Fruit fly (Drosophila melanogaster) whole organism, embryonic: ENCODE measurements around the gene CG32052.

ENCODE experiments used
- CG10543 ChIP-seq: fragments of 200-800 bp; sonication (Bioruptor generic); optimal IDR thresholded peaks from 3 replicates; lab custom pipeline; 2017; ENCODE audit warnings: missing biosample characterization, mild to moderate bottlenecking, missing genetic modification characterization, moderate library complexity
- CG12104 ChIP-seq: fragments of 200-800 bp; sonication (Bioruptor generic); optimal IDR thresholded peaks from 3 replicates; lab custom pipeline; 2016; ENCODE audit warnings: missing biosample characterization, missing genetic modification characterization
- CG12769 ChIP-seq: fragments of 200-800 bp; sonication (Bioruptor generic); optimal IDR thresholded peaks from 2 replicates; lab custom pipeline; 2019; ENCODE audit warnings: missing biosample characterization, mild to moderate bottlenecking, missing genetic modification characterization, moderate library complexity
- CG14441 ChIP-seq: fragments of 200-800 bp; sonication (Bioruptor generic); IDR thresholded peaks from 2 replicates; pipeline ENCODE4 v1.3.6; 2022; ENCODE audit warnings: missing biosample characterization, missing genetic modification characterization
- CG18011 ChIP-seq: fragments of 200-800 bp; sonication (Bioruptor generic); optimal IDR thresholded peaks from 2 replicates; lab custom pipeline; 2017; ENCODE audit warnings: missing biosample characterization, missing genetic modification characterization, mild to moderate bottlenecking, moderate library complexity, missing genotype
- CG1832 ChIP-seq: fragments of 200-800 bp; sonication (Bioruptor generic); optimal IDR thresholded peaks from 2 replicates; lab custom pipeline; 2017; ENCODE audit warnings: missing biosample characterization, mild to moderate bottlenecking, missing genetic modification characterization, inconsistent platforms
- CG2199 ChIP-seq: fragments of 200-800 bp; sonication (Bioruptor generic); IDR thresholded peaks from 3 replicates; pipeline ENCODE4 v1.3.6; 2022; ENCODE audit warnings: missing biosample characterization, missing genetic modification characterization
- CG4328 ChIP-seq: fragments of 200-800 bp; sonication (Bioruptor generic); optimal IDR thresholded peaks from 3 replicates; lab custom pipeline; 2017; ENCODE audit warnings: missing biosample characterization, missing genetic modification reagents, missing genetic modification characterization
- CG6813 ChIP-seq: fragments of 200-800 bp; sonication (Bioruptor generic); optimal IDR thresholded peaks from 2 replicates; lab custom pipeline; 2017; ENCODE audit warnings: missing biosample characterization, missing genetic modification characterization, mild to moderate bottlenecking, moderate library complexity, missing genetic modification reagents
- CG8478 ChIP-seq: fragments of >200 bp; optimal IDR thresholded peaks from 2 replicates; lab custom pipeline; 2018
- Drgx ChIP-seq: fragments of 200-800 bp; sonication (Bioruptor generic); IDR thresholded peaks from 2 replicates; pipeline ENCODE4 v1.3.6; 2022; ENCODE audit warnings: missing biosample characterization, missing genetic modification characterization
- Ets65A ChIP-seq: fragments of 200-800 bp; sonication (Bioruptor generic); peaks from one replicate; lab custom pipeline; 2016; ENCODE audit warnings: missing biosample characterization, missing genetic modification characterization
- Fer2 ChIP-seq: fragments of 200-800 bp; sonication (Bioruptor generic); optimal IDR thresholded peaks from 2 replicates; lab custom pipeline; 2018; ENCODE audit warnings: missing biosample characterization, mild to moderate bottlenecking, missing genetic modification characterization, moderate library complexity
- Hand ChIP-seq: fragments of 200-800 bp; sonication (Bioruptor generic); optimal IDR thresholded peaks from 2 replicates; lab custom pipeline; 2017; ENCODE audit warnings: mild to moderate bottlenecking, missing biosample characterization, missing genetic modification reagents, missing genetic modification characterization
- Med ChIP-seq: fragments of 200-800 bp; sonication (Bioruptor generic); peaks from one replicate; lab custom pipeline; 2016; ENCODE audit warnings: missing biosample characterization, missing genetic modification characterization, mild to moderate bottlenecking, inconsistent platforms, moderate library complexity
- abd-A ChIP-seq: fragments of 200-800 bp; sonication (Bioruptor generic); optimal IDR thresholded peaks from 3 replicates; lab custom pipeline; 2019; ENCODE audit warnings: missing biosample characterization, mild to moderate bottlenecking, missing genetic modification characterization, moderate library complexity
- ato ChIP-seq: fragments of 200-800 bp; sonication (Bioruptor generic); IDR thresholded peaks from 2 replicates; pipeline ENCODE4 v1.3.6; 2022; ENCODE audit warnings: missing biosample characterization, missing genetic modification characterization; ENCODE audit not compliant: partially characterized antibody
- bigmax ChIP-seq: fragments of 200-800 bp; sonication (Bioruptor generic); optimal IDR thresholded peaks from 2 replicates; lab custom pipeline; 2018; ENCODE audit warnings: missing biosample characterization, mild to moderate bottlenecking, missing genetic modification characterization
- cg ChIP-seq: fragments of 200-800 bp; sonication (Bioruptor generic); optimal IDR thresholded peaks from 3 replicates; lab custom pipeline; 2019; ENCODE audit warnings: missing biosample characterization, mild to moderate bottlenecking, missing genetic modification characterization, moderate library complexity
- chinmo ChIP-seq: fragments of 200-800 bp; sonication (Bioruptor generic); IDR thresholded peaks from 4 replicates; pipeline ENCODE4 v1.3.6; 2022; ENCODE audit warnings: missing biosample characterization, missing genetic modification characterization; ENCODE audit not compliant: partially characterized antibody
- crol ChIP-seq: fragments of 200-800 bp; sonication (Bioruptor generic); IDR thresholded peaks from 2 replicates; pipeline ENCODE4 v1.3.6; 2022; ENCODE audit warnings: missing biosample characterization, missing genetic modification characterization
- dmrt11E ChIP-seq: fragments of 200-800 bp; sonication (Bioruptor generic); optimal IDR thresholded peaks from 3 replicates; lab custom pipeline; 2018; ENCODE audit warnings: missing biosample characterization, mild to moderate bottlenecking, missing genetic modification characterization, moderate library complexity
- hth ChIP-seq: fragments of >200 bp; optimal IDR thresholded peaks from 2 replicates; lab custom pipeline; 2017; ENCODE audit warnings: inconsistent platforms
- onecut ChIP-seq: fragments of 200-800 bp; sonication (Bioruptor generic); IDR thresholded peaks from 2 replicates; pipeline ENCODE4 v1.3.6; 2022; ENCODE audit warnings: missing biosample characterization, missing genetic modification characterization
- phol ChIP-seq: fragments of 200-800 bp; sonication (Bioruptor generic); optimal IDR thresholded peaks from 3 replicates; lab custom pipeline; 2018; ENCODE audit warnings: missing biosample characterization, mild to moderate bottlenecking, missing genetic modification characterization, moderate library complexity
- ro ChIP-seq: fragments of 200-800 bp; sonication (Bioruptor generic); IDR thresholded peaks from 2 replicates; pipeline ENCODE4 v1.3.6; 2022; ENCODE audit warnings: missing biosample characterization, missing genetic modification characterization
- sd ChIP-seq: fragments of 200-800 bp; sonication (Bioruptor generic); optimal IDR thresholded peaks from 3 replicates; lab custom pipeline; 2018; ENCODE audit warnings: missing biosample characterization, mild to moderate bottlenecking, missing genetic modification characterization, moderate library complexity
- sens ChIP-seq: fragments of 200-800 bp; sonication (Bioruptor generic); peaks from one replicate; lab custom pipeline; 2016; ENCODE audit warnings: missing biosample characterization, missing genetic modification characterization
- slp2 ChIP-seq: fragments of 200-800 bp; sonication (Bioruptor generic); optimal IDR thresholded peaks from 2 replicates; lab custom pipeline; 2016; ENCODE audit warnings: missing biosample characterization, missing genetic modification characterization
- sr ChIP-seq: fragments of 200-800 bp; sonication (Bioruptor generic); IDR thresholded peaks from 3 replicates; pipeline ENCODE4 v1.3.6; 2022; ENCODE audit warnings: missing biosample characterization, missing genetic modification characterization
- tll ChIP-seq, 2 experiments: fragments of 200-800 bp in 1 of 2; fragments of >200 bp in 1 of 2; sonication (Bioruptor generic) in 1 of 2; optimal IDR thresholded peaks; 2 replicates each; lab custom pipeline; 2017 to 2019; ENCODE audit warnings: missing biosample characterization in 2 of 2, missing genetic modification characterization in 2 of 2, mild to moderate bottlenecking in 1 of 2, moderate library complexity in 1 of 2
- wek ChIP-seq: fragments of 200-800 bp; sonication (Bioruptor generic); optimal IDR thresholded peaks from 3 replicates; lab custom pipeline; 2018; ENCODE audit warnings: missing biosample characterization, mild to moderate bottlenecking, missing genetic modification characterization, moderate library complexity
- zen ChIP-seq: fragments of 200-800 bp; sonication (Bioruptor generic); optimal IDR thresholded peaks from 3 replicates; lab custom pipeline; 2018; ENCODE audit warnings: missing biosample characterization, mild to moderate bottlenecking, missing genetic modification characterization, moderate library complexity
- zfh1 ChIP-seq: fragments of 200-800 bp; sonication (Bioruptor generic); IDR thresholded peaks from 3 replicates; pipeline ENCODE4 v1.3.6; 2022; ENCODE audit warnings: missing biosample characterization, missing genetic modification characterization

CG32052 gene

DNA sequence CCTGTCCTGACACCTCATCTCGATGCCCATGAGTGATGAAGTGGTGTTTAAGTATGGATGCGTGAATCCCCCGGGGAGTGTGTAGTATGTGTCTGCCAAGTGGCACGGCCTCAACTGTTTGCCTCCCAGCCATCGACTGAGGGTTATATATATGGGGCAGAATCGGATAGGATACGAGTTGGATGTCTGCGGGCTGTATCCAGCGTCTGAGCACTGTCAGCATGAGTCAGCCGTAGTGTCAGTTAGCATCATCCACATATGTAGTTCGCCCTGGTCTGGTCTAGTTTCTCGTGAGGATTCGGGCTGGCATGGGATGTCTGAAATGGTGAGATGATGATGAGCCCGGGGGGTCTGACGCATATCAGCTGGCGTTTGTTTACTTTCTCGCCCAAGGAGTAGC, 15.2 kb downstream of the CG32052 start, which contains the start of gene Ilp3:
Ilp3 (minus strand) TSS at position 101 of the 400 bp plus-strand sequence.
- TF ChIP-seq sens (no peak), Ets65A (GFP tag; lab: Kevin White, UChicago) (peak; percentile 52), CG8478 (peak; percentile 51)

DNA sequence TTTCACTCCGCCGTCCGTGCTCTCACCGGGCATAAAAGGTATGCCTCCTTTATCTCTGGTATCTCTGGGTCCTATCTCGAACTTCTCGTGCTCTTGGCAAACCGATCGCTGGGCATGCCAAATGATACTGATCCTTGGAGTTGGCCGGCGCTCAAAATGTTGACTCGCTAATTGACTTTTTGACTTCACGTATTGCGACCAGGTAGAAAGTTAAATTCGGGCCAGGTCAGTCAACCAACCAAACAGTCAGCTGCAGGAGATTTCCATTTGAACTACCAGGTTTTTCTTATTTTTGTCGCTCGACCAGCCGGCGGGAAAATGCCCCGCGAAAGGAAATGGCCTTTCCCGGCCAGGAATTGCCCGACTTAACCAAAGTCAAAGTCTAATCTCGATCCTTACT, 17.3 kb downstream of the CG32052 start, which contains the start of gene Ilp4:
Ilp4 (minus strand) TSS at position 139 of the 400 bp plus-strand sequence.
- TF ChIP-seq slp2 (GFP tag; lab: Kevin White, UChicago) (no peak), zen (tag; lab: Kevin White, UChicago) (peak; percentile 49), tll (GFP tag; optimal IDR thresholded peaks at IDR 0.05; lab: Kevin White, UChicago) (peak in 1 of 2 experiments; percentile 96)

DNA sequence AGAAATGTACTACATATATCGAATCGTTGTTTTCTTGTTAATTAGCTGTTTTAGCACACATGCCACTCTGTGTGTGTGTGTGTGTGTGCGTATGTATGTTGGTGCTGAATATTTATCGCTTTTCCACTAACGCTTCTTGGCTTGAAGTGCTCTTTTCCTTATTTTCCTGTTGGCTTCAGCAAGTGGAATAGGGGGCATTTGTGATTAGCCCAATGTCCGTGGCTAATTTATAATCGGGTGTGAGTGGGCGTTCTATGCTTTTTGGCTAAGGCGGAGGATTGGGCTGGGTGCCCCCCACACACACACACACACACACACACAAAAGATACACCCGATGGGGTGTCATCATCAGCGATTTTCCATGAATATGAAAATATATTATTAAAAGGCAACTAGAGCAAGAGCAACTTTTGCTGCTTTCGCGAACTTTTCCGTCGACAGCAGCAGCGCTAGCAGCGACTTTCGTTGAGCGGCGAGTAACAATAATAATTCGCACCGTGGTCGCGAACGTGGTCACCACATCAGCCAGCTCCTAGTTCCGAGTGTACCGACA, 26.6 kb downstream of the CG32052 start, which contains the start of gene CG43897:
CG43897 (plus strand) TSS at position 503 of the 553 bp plus-strand sequence.
- no peak for TF ChIP-seq CG1832 (GFP tag; lab: Kevin White, UChicago)
- TF ChIP-seq chinmo (GFP tag; lab: Robert Waterston, UW): 0 out of 4 replicates have a peak, but pooled peaks have one; percentile 23
- no peak for TF ChIP-seq onecut (GFP tag; lab: Robert Waterston, UW)
- peak; percentile 58 for TF ChIP-seq sd (tag; lab: Kevin White, UChicago)
- peak; percentile 87 for TF ChIP-seq CG12769 (tag; lab: Kevin White, UChicago)
- peak; percentile 26 for TF ChIP-seq cg (GFP tag; lab: Kevin White, UChicago)
- peak; percentile 19 for TF ChIP-seq CG10543 (GFP tag; lab: Kevin White, UChicago)
- TF ChIP-seq ro: 0 out of 2 replicates have a peak, but pooled peaks have one; percentile 22
- TF ChIP-seq Fer2 (tag; lab: Kevin White, UChicago): no peak
- TF ChIP-seq sr (GFP tag; lab: Robert Waterston, UW): peak; percentile 92
- no peak for TF ChIP-seq bigmax (GFP tag; lab: Kevin White, UChicago)
- TF ChIP-seq, all 482 proteins: peak for 7

dm6 chr3L:9814621-9815020, 27.8 kb downstream of the CG32052 start:
- TF ChIP-seq CG6813 (GFP tag; lab: Kevin White, UChicago) (no peak), sd (tag; lab: Kevin White, UChicago) (peak; percentile 72), Med (GFP tag; lab: Kevin White, UChicago) (peak; percentile 48), CG14441 (no peak), phol (no peak), zfh1 (no peak), sens (peak; percentile 14), crol (peak; percentile 89), CG12104 (GFP tag; lab: Kevin White, UChicago) (no peak), abd-A (tag; lab: Kevin White, UChicago) (peak; percentile 48), ato (GFP tag; lab: Robert Waterston, UW) (no peak), Hand (GFP tag; lab: Kevin White, UChicago) (no peak), CG2199 (GFP tag; lab: Robert Waterston, UW) (peak; percentile 36; the same call in 1 of the 3 replicates), CG4328 (GFP tag; lab: Kevin White, UChicago) (peak; percentile 47), wek (GFP tag; lab: Kevin White, UChicago) (no peak), Drgx (GFP tag; lab: Robert Waterston, UW) (peak; percentile 68), CG10543 (GFP tag; lab: Kevin White, UChicago) (peak; percentile 74), dmrt11E (tag; lab: Kevin White, UChicago) (no peak), CG18011 (no peak), hth (lab: Kevin White, UChicago) (no peak)
